Worm (Caenorhabditis elegans) whole organism, mixed stage, embryonic: ENCODE measurements around the gene Y77E11A.7.

Experiments used
- M03D4.4 ChIP-seq: sonication (generic microtip); optimal IDR thresholded peaks from 2 replicates; lab custom pipeline; 2017; ENCODE audit warnings: mild to moderate bottlenecking, missing genetic modification characterization, missing compliant biosample characterization
- bed-3 ChIP-seq: fragments of 200-800 bp; sonication (Bioruptor generic); optimal IDR thresholded peaks from 3 replicates; lab custom pipeline; 2018; ENCODE audit warnings: mild to moderate bottlenecking, missing genetic modification characterization, moderate library complexity, missing compliant biosample characterization
- blmp-1 ChIP-seq: fragments of 150-350 bp; optimal IDR thresholded peaks from 2 replicates; lab custom pipeline; 2014; ENCODE audit warnings: missing biosample characterization, missing genetic modification characterization
- ceh-39 ChIP-seq: fragments of 150-350 bp; optimal IDR thresholded peaks from 2 replicates; lab custom pipeline; 2014; ENCODE audit warnings: missing biosample characterization, missing genetic modification characterization
- ceh-43 ChIP-seq: fragments of 200-800 bp; sonication (Bioruptor generic); optimal IDR thresholded peaks from 2 replicates; lab custom pipeline; 2018; ENCODE audit warnings: mild to moderate bottlenecking, missing genetic modification characterization, moderate library complexity, missing compliant biosample characterization
- ceh-83 ChIP-seq: fragments of 200-800 bp; sonication (Bioruptor generic); optimal IDR thresholded peaks from 2 replicates; lab custom pipeline; 2018; ENCODE audit warnings: mild to moderate bottlenecking, missing genetic modification characterization, missing compliant biosample characterization
- ces-1 ChIP-seq: fragments of 150-350 bp; optimal IDR thresholded peaks from 2 replicates; lab custom pipeline; 2014; ENCODE audit warnings: missing biosample characterization, missing genetic modification reagents, missing genetic modification characterization
- cnd-1 ChIP-seq: fragments of 200-800 bp; sonication (Bioruptor generic); optimal IDR thresholded peaks from 2 replicates; lab custom pipeline; 2018; ENCODE audit warnings: mild to moderate bottlenecking, missing genetic modification characterization, missing compliant biosample characterization
- drap-1 ChIP-seq: fragments of 200-800 bp; sonication (Bioruptor generic); optimal IDR thresholded peaks from 3 replicates; lab custom pipeline; 2018; ENCODE audit warnings: mild to moderate bottlenecking, missing genetic modification characterization, missing compliant biosample characterization
- elt-1 ChIP-seq: sonication (generic microtip); optimal IDR thresholded peaks from 2 replicates; lab custom pipeline; 2017; ENCODE audit warnings: missing genetic modification characterization, mild to moderate bottlenecking, missing compliant biosample characterization, antibody characterized with exemption, moderate library complexity, borderline replicate concordance; ENCODE audit not compliant: insufficient read depth
- elt-3 ChIP-seq: fragments of 150-350 bp; optimal IDR thresholded peaks from 2 replicates; lab custom pipeline; 2014; ENCODE audit warnings: missing biosample characterization, missing genetic modification characterization
- flh-1 ChIP-seq: fragments of 200-800 bp; sonication (Bioruptor generic); optimal IDR thresholded peaks from 2 replicates; lab custom pipeline; 2018; ENCODE audit warnings: mild to moderate bottlenecking, missing genetic modification characterization, moderate library complexity, missing compliant biosample characterization
- ham-2 ChIP-seq: fragments of 200-800 bp; sonication (Bioruptor generic); optimal IDR thresholded peaks from 2 replicates; lab custom pipeline; 2018; ENCODE audit warnings: mild to moderate bottlenecking, missing genetic modification characterization, missing compliant biosample characterization
- hlh-1 ChIP-seq: fragments of 150-350 bp; optimal IDR thresholded peaks from 2 replicates; lab custom pipeline; 2014; ENCODE audit warnings: missing biosample characterization, missing genetic modification reagents, missing genetic modification characterization
- lin-13 ChIP-seq: fragments of 150-350 bp; optimal IDR thresholded peaks from 2 replicates; lab custom pipeline; 2014; ENCODE audit warnings: missing biosample characterization, missing genetic modification characterization
- lin-32 ChIP-seq: fragments of 200-800 bp; sonication (Bioruptor generic); optimal IDR thresholded peaks from 2 replicates; lab custom pipeline; 2018; ENCODE audit warnings: mild to moderate bottlenecking, missing genetic modification characterization, missing compliant biosample characterization
- lsy-2 ChIP-seq: fragments of 150-350 bp; optimal IDR thresholded peaks from 2 replicates; lab custom pipeline; 2014; ENCODE audit warnings: missing biosample characterization, missing genetic modification characterization
- mab-5 ChIP-seq: fragments of 150-350 bp; optimal IDR thresholded peaks from 2 replicates; lab custom pipeline; 2014; ENCODE audit warnings: missing biosample characterization, missing genetic modification characterization
- mep-1 ChIP-seq: fragments of 150-350 bp; optimal IDR thresholded peaks from 2 replicates; lab custom pipeline; 2017; ENCODE audit warnings: missing biosample characterization, missing genetic modification reagents, missing genetic modification characterization, inconsistent platforms
- mls-2 ChIP-seq: sonication (generic microtip); optimal IDR thresholded peaks from 2 replicates; lab custom pipeline; 2016; ENCODE audit warnings: mild to moderate bottlenecking, missing genetic modification characterization, moderate library complexity, missing compliant biosample characterization
- nhr-12 ChIP-seq: fragments of 150-350 bp; optimal IDR thresholded peaks from 2 replicates; lab custom pipeline; 2014; ENCODE audit warnings: missing biosample characterization, missing genetic modification characterization
- nhr-2 ChIP-seq: fragments of 150-350 bp; optimal IDR thresholded peaks from 2 replicates; lab custom pipeline; 2014; ENCODE audit warnings: missing biosample characterization, missing genetic modification characterization
- nhr-237 ChIP-seq: fragments of 150-350 bp; optimal IDR thresholded peaks from 2 replicates; lab custom pipeline; 2014; ENCODE audit warnings: missing biosample characterization, missing genetic modification characterization
- nhr-28 ChIP-seq: fragments of 150-350 bp; optimal IDR thresholded peaks from 2 replicates; lab custom pipeline; 2014; ENCODE audit warnings: missing biosample characterization, missing genetic modification characterization
- nhr-76 ChIP-seq: sonication (generic microtip); optimal IDR thresholded peaks from 2 replicates; lab custom pipeline; 2017; ENCODE audit warnings: missing biosample characterization, missing genetic modification characterization
- pha-4 ChIP-seq: fragments of 150-350 bp; optimal IDR thresholded peaks from 2 replicates; lab custom pipeline; 2018; ENCODE audit warnings: missing biosample characterization, missing genetic modification reagents, missing genetic modification characterization
- sem-2 ChIP-seq: fragments of 200-800 bp; sonication (Bioruptor generic); optimal IDR thresholded peaks from 2 replicates; lab custom pipeline; 2018; ENCODE audit warnings: mild to moderate bottlenecking, missing genetic modification characterization, missing compliant biosample characterization
- snpc-4 ChIP-seq: fragments of 150-350 bp; optimal IDR thresholded peaks from 2 replicates; lab custom pipeline; 2014; ENCODE audit warnings: missing biosample characterization, missing genetic modification characterization
- sptf-1 ChIP-seq: sonication (generic microtip); optimal IDR thresholded peaks from 2 replicates; lab custom pipeline; 2017; ENCODE audit warnings: mild to moderate bottlenecking, missing genetic modification characterization, moderate library complexity, missing compliant biosample characterization
- tbx-8 ChIP-seq: fragments of 200-800 bp; sonication (Bioruptor generic); optimal IDR thresholded peaks from 2 replicates; lab custom pipeline; 2018; ENCODE audit warnings: mild to moderate bottlenecking, missing genetic modification characterization, moderate library complexity, missing compliant biosample characterization
- unc-120 ChIP-seq: sonication (generic microtip); optimal IDR thresholded peaks from 2 replicates; lab custom pipeline; 2017; ENCODE audit warnings: missing genetic modification characterization, missing compliant biosample characterization; ENCODE audit not compliant: poor library complexity, severe bottlenecking
- unc-39 ChIP-seq: fragments of 150-350 bp; optimal IDR thresholded peaks from 2 replicates; lab custom pipeline; 2014; ENCODE audit warnings: missing biosample characterization, missing genetic modification characterization
- unc-62 ChIP-seq: fragments of 150-350 bp; optimal IDR thresholded peaks from 2 replicates; lab custom pipeline; 2014; ENCODE audit warnings: missing biosample characterization, missing genetic modification reagents, missing genetic modification characterization
- zip-8 ChIP-seq: fragments of 150-350 bp; optimal IDR thresholded peaks from 2 replicates; lab custom pipeline; 2014; ENCODE audit warnings: missing biosample characterization, missing genetic modification characterization
- ztf-11 ChIP-seq: fragments of 150-350 bp; optimal IDR thresholded peaks from 2 replicates; lab custom pipeline; 2014; ENCODE audit warnings: missing biosample characterization, missing genetic modification characterization

The Y77E11A.7 gene

ce11 chrIV:1419795-1420509, at the start of gene Y77E11A.7:
Y77E11A.7 (minus strand) TSS chrIV:1419849.
- TF ChIP-seq lin-32 (GFP tag; lab: Kevin White, UChicago), result peak; percentile 43
- TF ChIP-seq sem-2 (GFP tag; lab: Kevin White, UChicago), result no peak
- no peak for TF ChIP-seq blmp-1 (tag; lab: Kevin White, UChicago)
- TF ChIP-seq elt-3 (tag; lab: Kevin White, UChicago), result no peak
- peak; percentile 90 for TF ChIP-seq ceh-39
- peak; percentile 95 for TF ChIP-seq nhr-237
- peak; percentile 29 for TF ChIP-seq mls-2 (tag; lab: Kevin White, UChicago)
- TF ChIP-seq elt-1 (tag; lab: Kevin White, UChicago), result no peak
- no peak for TF ChIP-seq bed-3 (GFP tag; lab: Kevin White, UChicago)
- TF ChIP-seq unc-39 (tag; lab: Kevin White, UChicago), result no peak
- peak; percentile 34 for TF ChIP-seq hlh-1 (tag; lab: Kevin White, UChicago)
- no peak for TF ChIP-seq nhr-12 (tag; lab: Kevin White, UChicago)
- TF ChIP-seq tbx-8, result no peak
- TF ChIP-seq lsy-2, result peak; percentile 85
- no peak for TF ChIP-seq nhr-28
- TF ChIP-seq drap-1 (GFP tag; lab: Kevin White, UChicago), result peak; percentile 63
- no peak for TF ChIP-seq zip-8 (tag; lab: Kevin White, UChicago)
- TF ChIP-seq unc-62 (GFP tag; lab: Kevin White, UChicago), result peak; percentile 67
- no peak for TF ChIP-seq nhr-2 (tag; lab: Kevin White, UChicago)
- peak; percentile 97 for TF ChIP-seq mep-1 (tag; lab: Kevin White, UChicago)
- TF ChIP-seq mab-5, result peak; percentile 10
- no peak for TF ChIP-seq ceh-83 (GFP tag; lab: Kevin White, UChicago)
- peak; percentile 23 for TF ChIP-seq M03D4.4
- no peak for TF ChIP-seq cnd-1 (tag; lab: Kevin White, UChicago)
- TF ChIP-seq ceh-43 (GFP tag; lab: Kevin White, UChicago), result no peak
- no peak for TF ChIP-seq nhr-76 (tag; lab: Kevin White, UChicago)
- TF ChIP-seq lin-13 (tag; lab: Kevin White, UChicago), result peak; percentile 86
- peak; percentile 86 for TF ChIP-seq pha-4 (tag; lab: Kevin White, UChicago)
- peak; percentile 81 for TF ChIP-seq ces-1 (GFP tag; lab: Kevin White, UChicago)
- no peak for TF ChIP-seq snpc-4 (tag; lab: Kevin White, UChicago)
- peak; percentile 80 for TF ChIP-seq sptf-1 (tag; lab: Kevin White, UChicago)
- TF ChIP-seq ztf-11 (tag; lab: Kevin White, UChicago), result no peak
- TF ChIP-seq flh-1, result peak; percentile 3
- TF ChIP-seq ham-2 (GFP tag; lab: Kevin White, UChicago), result peak; percentile 15
- peak; percentile 72 for TF ChIP-seq unc-120 (tag; lab: Kevin White, UChicago)
- TF ChIP-seq, all 35 proteins: peak for 18

ce11 chrIV:1469093-1469492, 49.4 kb upstream of the Y77E11A.7 start:
- TF ChIP-seq ceh-39 (no peak), pha-4 (tag; lab: Kevin White, UChicago) (no peak), zip-8 (tag; lab: Kevin White, UChicago) (no peak), tbx-8 (no peak), M03D4.4 (no peak), unc-39 (tag; lab: Kevin White, UChicago) (no peak), elt-3 (tag; lab: Kevin White, UChicago) (no peak), unc-62 (GFP tag; lab: Kevin White, UChicago) (no peak), unc-120 (tag; lab: Kevin White, UChicago) (no peak), elt-1 (tag; lab: Kevin White, UChicago) (no peak), ces-1 (GFP tag; lab: Kevin White, UChicago) (no peak)

- TF ChIP-seq lin-13 (tag; lab: Kevin White, UChicago), result no peak
- no peak for TF ChIP-seq ceh-39
- no peak for TF ChIP-seq M03D4.4
- no peak for TF ChIP-seq blmp-1 (tag; lab: Kevin White, UChicago)
- TF ChIP-seq cnd-1 (tag; lab: Kevin White, UChicago), result no peak
- TF ChIP-seq hlh-1 (tag; lab: Kevin White, UChicago), result no peak
- no peak for TF ChIP-seq mep-1 (tag; lab: Kevin White, UChicago)
- no peak for TF ChIP-seq sptf-1 (tag; lab: Kevin White, UChicago)
- TF ChIP-seq mls-2 (tag; lab: Kevin White, UChicago), result no peak
- TF ChIP-seq unc-39 (tag; lab: Kevin White, UChicago), result no peak
- no peak for TF ChIP-seq tbx-8
- TF ChIP-seq sem-2 (GFP tag; lab: Kevin White, UChicago), result no peak
- no peak for TF ChIP-seq ceh-43 (GFP tag; lab: Kevin White, UChicago)
- TF ChIP-seq lin-32 (GFP tag; lab: Kevin White, UChicago), result no peak
- no peak for TF ChIP-seq bed-3 (GFP tag; lab: Kevin White, UChicago)
- no peak for TF ChIP-seq ceh-83 (GFP tag; lab: Kevin White, UChicago)
- TF ChIP-seq snpc-4 (tag; lab: Kevin White, UChicago), result no peak
- no peak for TF ChIP-seq pha-4 (tag; lab: Kevin White, UChicago)
- TF ChIP-seq, all 35 proteins: peak for 0
Measured at ce11 chrIV:1465462-1465861, 45.8 kb upstream of the Y77E11A.7 start.
